Worm (Caenorhabditis elegans) whole organism, late embryonic: ENCODE measurements around the gene ZK185.5.
A peak's percentile ranks its signal among the peaks of the same experiment; 100 is the strongest.

Source experiments
- K02D7.2 ChIP-seq: sonication (generic microtip); optimal IDR thresholded peaks from 2 replicates; lab custom pipeline; 2017; ENCODE audit warnings: mild to moderate bottlenecking, missing genetic modification characterization, missing compliant biosample characterization
- T23F11.4 ChIP-seq: fragments of 200-800 bp; sonication (Bioruptor generic); optimal IDR thresholded peaks from 2 replicates; lab custom pipeline; 2018; ENCODE audit warnings: mild to moderate bottlenecking, missing genetic modification characterization, missing compliant biosample characterization
- Y22D7AL.16 ChIP-seq: sonication (generic microtip); optimal IDR thresholded peaks from 2 replicates; lab custom pipeline; 2016; ENCODE audit warnings: missing genetic modification characterization, missing compliant biosample characterization
- ceh-18 ChIP-seq: sonication (generic microtip); optimal IDR thresholded peaks from 2 replicates; lab custom pipeline; 2016; ENCODE audit warnings: missing genetic modification characterization, missing compliant biosample characterization
- ceh-19 ChIP-seq: fragments of 200-800 bp; sonication (Bioruptor generic); optimal IDR thresholded peaks from 2 replicates; lab custom pipeline; 2018; ENCODE audit warnings: mild to moderate bottlenecking, missing genetic modification characterization, missing compliant biosample characterization
- ceh-2 ChIP-seq: sonication (generic microtip); optimal IDR thresholded peaks from 2 replicates; lab custom pipeline; 2016; ENCODE audit warnings: missing genotype, missing genetic modification characterization, missing compliant biosample characterization
- ceh-22 ChIP-seq: sonication (generic microtip); optimal IDR thresholded peaks from 2 replicates; lab custom pipeline; 2017; ENCODE audit warnings: missing biosample characterization, missing genetic modification characterization
- ceh-24 ChIP-seq: sonication (generic microtip); optimal IDR thresholded peaks from 2 replicates; lab custom pipeline; 2016; ENCODE audit warnings: mild to moderate bottlenecking, missing genetic modification characterization, missing compliant biosample characterization
- ceh-30 ChIP-seq: fragments of 150-350 bp; optimal IDR thresholded peaks from 2 replicates; lab custom pipeline; 2014; ENCODE audit warnings: missing biosample characterization, missing genetic modification characterization
- ceh-31 ChIP-seq: sonication (generic microtip); optimal IDR thresholded peaks from 2 replicates; lab custom pipeline; 2016; ENCODE audit warnings: missing genetic modification characterization, missing compliant biosample characterization
- ceh-34 ChIP-seq: sonication (generic microtip); optimal IDR thresholded peaks from 2 replicates; lab custom pipeline; 2016; ENCODE audit warnings: mild to moderate bottlenecking, missing genetic modification characterization, missing compliant biosample characterization
- ceh-48 ChIP-seq: sonication (generic microtip); optimal IDR thresholded peaks from 2 replicates; lab custom pipeline; 2016; ENCODE audit warnings: missing genetic modification characterization, inconsistent platforms, missing compliant biosample characterization
- dmd-4 ChIP-seq: sonication (generic microtip); optimal IDR thresholded peaks from 2 replicates; lab custom pipeline; 2016; ENCODE audit warnings: borderline replicate concordance, missing genetic modification characterization, missing compliant biosample characterization
- dve-1 ChIP-seq: sonication (generic microtip); optimal IDR thresholded peaks from 2 replicates; lab custom pipeline; 2017; ENCODE audit warnings: antibody characterized with exemption, mild to moderate bottlenecking, missing genetic modification characterization, missing compliant biosample characterization
- elt-4 ChIP-seq: sonication (generic microtip); optimal IDR thresholded peaks from 2 replicates; lab custom pipeline; 2016; ENCODE audit warnings: missing genetic modification characterization, missing compliant biosample characterization
- ets-4 ChIP-seq: sonication (generic microtip); optimal IDR thresholded peaks from 2 replicates; lab custom pipeline; 2016; ENCODE audit warnings: missing genetic modification characterization, missing compliant biosample characterization
- eyg-1 ChIP-seq: sonication (generic microtip); optimal IDR thresholded peaks from 2 replicates; lab custom pipeline; 2016; ENCODE audit warnings: missing genotype, missing genetic modification characterization, missing compliant biosample characterization
- fax-1 ChIP-seq: sonication (generic microtip); optimal IDR thresholded peaks from 2 replicates; lab custom pipeline; 2016; ENCODE audit warnings: missing genotype, missing genetic modification characterization, missing compliant biosample characterization
- fkh-10 ChIP-seq: fragments of 150-350 bp; optimal IDR thresholded peaks from 2 replicates; lab custom pipeline; 2014; ENCODE audit warnings: missing biosample characterization, missing genetic modification reagents, missing genetic modification characterization
- fkh-6 ChIP-seq: sonication (generic microtip); optimal IDR thresholded peaks from 2 replicates; lab custom pipeline; 2016; ENCODE audit warnings: missing genetic modification characterization, missing compliant biosample characterization
- hlh-13 ChIP-seq: fragments of 200-800 bp; sonication (Bioruptor generic); optimal IDR thresholded peaks from 2 replicates; lab custom pipeline; 2018; ENCODE audit warnings: mild to moderate bottlenecking, missing genetic modification characterization, missing compliant biosample characterization
- hlh-15 ChIP-seq: sonication (generic microtip); optimal IDR thresholded peaks from 2 replicates; lab custom pipeline; 2016; ENCODE audit warnings: missing genetic modification characterization, missing compliant biosample characterization
- hlh-30 ChIP-seq: sonication (generic microtip); optimal IDR thresholded peaks from 2 replicates; lab custom pipeline; 2017; ENCODE audit warnings: antibody characterized with exemption, missing genetic modification characterization, missing compliant biosample characterization; ENCODE audit not compliant: insufficient read depth
- hlh-8 ChIP-seq: sonication (generic microtip); optimal IDR thresholded peaks from 2 replicates; lab custom pipeline; 2016; ENCODE audit warnings: missing genotype, missing genetic modification characterization, missing compliant biosample characterization
- lim-6 ChIP-seq: sonication (generic microtip); optimal IDR thresholded peaks from 2 replicates; lab custom pipeline; 2016; ENCODE audit warnings: missing genetic modification characterization, missing compliant biosample characterization
- lin-11 ChIP-seq: fragments of 200-800 bp; sonication (Bioruptor generic); optimal IDR thresholded peaks from 2 replicates; lab custom pipeline; 2018; ENCODE audit warnings: mild to moderate bottlenecking, missing genetic modification characterization, missing compliant biosample characterization
- mec-3 ChIP-seq: sonication (generic microtip); optimal IDR thresholded peaks from 2 replicates; lab custom pipeline; 2016; ENCODE audit warnings: borderline replicate concordance, missing genetic modification characterization, missing compliant biosample characterization
- nhr-232 ChIP-seq: sonication (generic microtip); optimal IDR thresholded peaks from 2 replicates; lab custom pipeline; 2016; ENCODE audit warnings: missing genetic modification characterization, missing compliant biosample characterization
- npax-4 ChIP-seq: sonication (generic microtip); optimal IDR thresholded peaks from 2 replicates; lab custom pipeline; 2016; ENCODE audit warnings: missing genetic modification characterization, missing compliant biosample characterization
- odd-2 ChIP-seq: sonication (generic microtip); optimal IDR thresholded peaks from 2 replicates; lab custom pipeline; 2017; ENCODE audit warnings: antibody characterized with exemption, mild to moderate bottlenecking, missing genetic modification characterization, missing compliant biosample characterization
- pag-3 ChIP-seq: sonication (generic microtip); optimal IDR thresholded peaks from 2 replicates; lab custom pipeline; 2016; ENCODE audit warnings: missing compliant biosample characterization, missing genetic modification characterization, borderline replicate concordance
- pha-4 ChIP-seq: fragments of 150-350 bp; optimal IDR thresholded peaks from 2 replicates; lab custom pipeline; 2018; ENCODE audit warnings: missing biosample characterization, missing genetic modification reagents, missing genetic modification characterization
- pqm-1 ChIP-seq: sonication (generic microtip); optimal IDR thresholded peaks from 2 replicates; lab custom pipeline; 2016; ENCODE audit warnings: missing genetic modification characterization, missing compliant biosample characterization
- pros-1 ChIP-seq: fragments of 150-350 bp; optimal IDR thresholded peaks from 2 replicates; lab custom pipeline; 2014; ENCODE audit warnings: missing biosample characterization, missing genetic modification reagents, missing genetic modification characterization
- ref-2 ChIP-seq: sonication (generic microtip); optimal IDR thresholded peaks from 2 replicates; lab custom pipeline; 2016; ENCODE audit warnings: missing genetic modification characterization, missing compliant biosample characterization
- rnt-1 ChIP-seq: sonication (generic microtip); optimal IDR thresholded peaks from 2 replicates; lab custom pipeline; 2016; ENCODE audit warnings: missing genetic modification characterization, missing compliant biosample characterization
- sox-4 ChIP-seq: sonication (generic microtip); optimal IDR thresholded peaks from 2 replicates; lab custom pipeline; 2017; ENCODE audit warnings: mild to moderate bottlenecking, missing genetic modification characterization, inconsistent platforms, missing compliant biosample characterization
- syd-9 ChIP-seq: sonication (generic microtip); optimal IDR thresholded peaks from 2 replicates; lab custom pipeline; 2016; ENCODE audit warnings: mild to moderate bottlenecking, missing genetic modification characterization, moderate library complexity, missing compliant biosample characterization
- tbx-2 ChIP-seq: sonication (generic microtip); optimal IDR thresholded peaks from 2 replicates; lab custom pipeline; 2016; ENCODE audit warnings: missing genetic modification characterization, missing compliant biosample characterization
- tbx-7 ChIP-seq: sonication (generic microtip); optimal IDR thresholded peaks from 2 replicates; lab custom pipeline; 2016; ENCODE audit warnings: missing genotype, missing genetic modification characterization, missing compliant biosample characterization
- ttx-3 ChIP-seq: sonication (generic microtip); optimal IDR thresholded peaks from 2 replicates; lab custom pipeline; 2016; ENCODE audit warnings: missing genetic modification reagents, missing genetic modification characterization, missing compliant biosample characterization
- unc-42 ChIP-seq: sonication (generic microtip); optimal IDR thresholded peaks from 2 replicates; lab custom pipeline; 2016; ENCODE audit warnings: missing genotype, missing genetic modification characterization, missing compliant biosample characterization
- unc-55 ChIP-seq: sonication (generic microtip); optimal IDR thresholded peaks from 2 replicates; lab custom pipeline; 2017; ENCODE audit warnings: missing biosample characterization, missing genetic modification reagents, missing genetic modification characterization
- unc-86 ChIP-seq: sonication (generic microtip); optimal IDR thresholded peaks from 2 replicates; lab custom pipeline; 2016; ENCODE audit warnings: missing genetic modification characterization, missing compliant biosample characterization
- zip-5 ChIP-seq: sonication (generic microtip); optimal IDR thresholded peaks from 2 replicates; lab custom pipeline; 2016; ENCODE audit warnings: missing genetic modification characterization, missing compliant biosample characterization

Gene ZK185.5

ce11 chrIV:4519714-4520113 is 26.0 kb downstream of the ZK185.5 start:
- peak; percentile 9 for TF ChIP-seq rnt-1
- no peak for TF ChIP-seq zip-5 (tag; lab: Kevin White, UChicago)

ce11 chrIV:4518111-4518510 is 27.6 kb downstream of the ZK185.5 start:
- TF ChIP-seq dmd-4 (tag; lab: Kevin White, UChicago) (no peak), ref-2 (peak; percentile 60), ceh-2 (tag; lab: Kevin White, UChicago) (no peak), pha-4 (tag; lab: Kevin White, UChicago) (no peak), npax-4 (no peak), pros-1 (no peak)
- TF ChIP-seq, all 69 proteins: peak for 1

ce11 chrIV:4517066-4517465 is 28.7 kb downstream of the ZK185.5 start, which contains the start of gene ZK180.5:
Gene ZK180.5 (minus strand): TSS chrIV:4517166.
- TF ChIP-seq ceh-24 (no peak), ceh-34 (tag; lab: Kevin White, UChicago) (no peak), unc-42 (tag; lab: Kevin White, UChicago) (no peak), nhr-232 (tag; lab: Kevin White, UChicago) (no peak), ceh-22 (no peak), ceh-30 (tag; lab: Kevin White, UChicago) (no peak), T23F11.4 (no peak), syd-9 (no peak), K02D7.2 (tag; lab: Kevin White, UChicago) (no peak), ceh-19 (GFP tag; lab: Kevin White, UChicago) (no peak), hlh-8 (tag; lab: Kevin White, UChicago) (no peak), fkh-10 (GFP tag; lab: Kevin White, UChicago) (no peak), ceh-48 (tag; lab: Kevin White, UChicago) (no peak), hlh-13 (GFP tag; lab: Kevin White, UChicago) (no peak), dve-1 (tag; lab: Kevin White, UChicago) (no peak), pros-1 (no peak), unc-86 (no peak)
- TF ChIP-seq, all 69 proteins: peak for 0

ce11 chrIV:4516478-4516877 is 29.2 kb downstream of the ZK185.5 start:
- TF ChIP-seq Y22D7AL.16 (tag; lab: Kevin White, UChicago) (no peak), pqm-1 (tag; lab: Kevin White, UChicago) (no peak), eyg-1 (no peak), ceh-19 (GFP tag; lab: Kevin White, UChicago) (no peak), unc-55 (GFP tag; lab: Kevin White, UChicago) (no peak), pag-3 (tag; lab: Kevin White, UChicago) (no peak), ets-4 (tag; lab: Kevin White, UChicago) (no peak)

- no peak for TF ChIP-seq ceh-34 (tag; lab: Kevin White, UChicago)
- no peak for TF ChIP-seq ceh-48 (tag; lab: Kevin White, UChicago)
- no peak for TF ChIP-seq elt-4 (tag; lab: Kevin White, UChicago)
- TF ChIP-seq npax-4, result no peak
- no peak for TF ChIP-seq lim-6 (tag; lab: Kevin White, UChicago)
- TF ChIP-seq unc-55 (GFP tag; lab: Kevin White, UChicago), result no peak
- no peak for TF ChIP-seq lin-11
- peak; percentile 44 for TF ChIP-seq tbx-2 (tag; lab: Kevin White, UChicago)
- TF ChIP-seq mec-3 (tag; lab: Kevin White, UChicago), result no peak
- peak; percentile 33 for TF ChIP-seq sox-4
- peak; percentile 67 for TF ChIP-seq ceh-31 (tag; lab: Kevin White, UChicago)
- no peak for TF ChIP-seq odd-2
- TF ChIP-seq fax-1, result no peak
- TF ChIP-seq hlh-8 (tag; lab: Kevin White, UChicago), result no peak
- TF ChIP-seq hlh-30 (tag; lab: Kevin White, UChicago), result no peak
- TF ChIP-seq ceh-2 (tag; lab: Kevin White, UChicago), result peak; percentile 5
- TF ChIP-seq ceh-22, result no peak
- peak; percentile 45 for TF ChIP-seq ceh-18 (tag; lab: Kevin White, UChicago)
- no peak for TF ChIP-seq pag-3 (tag; lab: Kevin White, UChicago)
- peak; percentile 37 for TF ChIP-seq rnt-1
- TF ChIP-seq ets-4 (tag; lab: Kevin White, UChicago), result no peak
- no peak for TF ChIP-seq ttx-3
- TF ChIP-seq ref-2, result peak; percentile 41
- no peak for TF ChIP-seq hlh-15 (tag; lab: Kevin White, UChicago)
- no peak for TF ChIP-seq tbx-7 (tag; lab: Kevin White, UChicago)
- TF ChIP-seq fkh-6, result no peak
Measured at ce11 chrIV:4513269-4513819, 32.4 kb downstream of the ZK185.5 start, which contains the start of gene sar-1. Gene sar-1 (minus strand): TSS chrIV:4513319.
